Fruit fly (Drosophila melanogaster) whole organism, embryonic: ENCODE measurements around the gene frtz.

ENCODE experiments used
- Atf3 ChIP-seq: fragments of 200-800 bp; sonication (Bioruptor generic); optimal IDR thresholded peaks from 3 replicates; lab custom pipeline; 2016; ENCODE audit warnings: missing biosample characterization, missing genetic modification characterization
- B-H2 ChIP-seq: fragments of 200-800 bp; sonication (Bioruptor generic); optimal IDR thresholded peaks from 2 replicates; lab custom pipeline; 2018; ENCODE audit warnings: missing biosample characterization, mild to moderate bottlenecking, missing genetic modification characterization
- Blimp-1 ChIP-seq: fragments of 200-800 bp; sonication (Bioruptor generic); optimal IDR thresholded peaks from 3 replicates; lab custom pipeline; 2018; ENCODE audit warnings: missing biosample characterization, missing genetic modification characterization, mild to moderate bottlenecking, moderate library complexity, missing genetic modification reagents
- C15 ChIP-seq: fragments of 200-800 bp; sonication (Bioruptor generic); IDR thresholded peaks from 3 replicates; pipeline ENCODE4 v1.3.6; 2022; ENCODE audit warnings: missing biosample characterization, missing genetic modification characterization
- CG11093 ChIP-seq: fragments of 200-800 bp; sonication (Bioruptor generic); IDR thresholded peaks from 3 replicates; pipeline ENCODE4 v1.3.6; 2022; ENCODE audit warnings: missing biosample characterization, missing genetic modification characterization
- CG11696 ChIP-seq: fragments of 200-800 bp; sonication (Bioruptor generic); IDR thresholded peaks from 2 replicates; pipeline ENCODE4 v1.3.6; 2022; ENCODE audit warnings: missing biosample characterization, missing genetic modification characterization
- CG12659 ChIP-seq: fragments of 200-800 bp; sonication (Bioruptor generic); optimal IDR thresholded peaks from 3 replicates; lab custom pipeline; 2017; ENCODE audit warnings: mild to moderate bottlenecking, missing biosample characterization, missing genetic modification reagents, missing genetic modification characterization
- CG13287 ChIP-seq: fragments of 200-800 bp; sonication (Bioruptor generic); IDR thresholded peaks from 2 replicates; pipeline ENCODE4 v1.3.6; 2022; ENCODE audit warnings: missing biosample characterization, missing genetic modification characterization; ENCODE audit not compliant: partially characterized antibody
- CG15269 ChIP-seq: fragments of 200-800 bp; sonication (Bioruptor generic); optimal IDR thresholded peaks from 2 replicates; lab custom pipeline; 2018; ENCODE audit warnings: missing biosample characterization, mild to moderate bottlenecking, missing genetic modification characterization, moderate library complexity
- CG17829 ChIP-seq: fragments of 200-800 bp; optimal IDR thresholded peaks from 2 replicates; lab custom pipeline; 2019; ENCODE audit warnings: missing biosample characterization, mild to moderate bottlenecking, missing genetic modification characterization, moderate library complexity
- CG18011 ChIP-seq: fragments of 200-800 bp; sonication (Bioruptor generic); optimal IDR thresholded peaks from 2 replicates; lab custom pipeline; 2017; ENCODE audit warnings: missing biosample characterization, missing genetic modification characterization, mild to moderate bottlenecking, moderate library complexity, missing genotype
- CG18476 ChIP-seq: fragments of 200-800 bp; sonication (Bioruptor generic); optimal IDR thresholded peaks from 2 replicates; lab custom pipeline; 2016; ENCODE audit warnings: missing biosample characterization, mild to moderate bottlenecking, missing genetic modification characterization
- CG30431 ChIP-seq: fragments of 200-800 bp; sonication (Bioruptor generic); optimal IDR thresholded peaks from 2 replicates; lab custom pipeline; 2017; ENCODE audit warnings: missing biosample characterization, missing genetic modification characterization
- CG7928 ChIP-seq: fragments of 200-800 bp; sonication (Bioruptor generic); optimal IDR thresholded peaks from 2 replicates; lab custom pipeline; 2017; ENCODE audit warnings: missing biosample characterization, mild to moderate bottlenecking, missing genetic modification characterization
- CG8089 ChIP-seq: fragments of 200-800 bp; sonication (Bioruptor generic); optimal IDR thresholded peaks from 3 replicates; lab custom pipeline; 2016; ENCODE audit warnings: missing biosample characterization, missing genetic modification characterization
- CTCF ChIP-seq: fragments of 200-800 bp; sonication (Bioruptor generic); optimal IDR thresholded peaks from 2 replicates; lab custom pipeline; 2017; ENCODE audit warnings: missing biosample characterization, mild to moderate bottlenecking, missing genetic modification characterization, moderate library complexity
- Hey ChIP-seq: fragments of 200-800 bp; sonication (Bioruptor generic); optimal IDR thresholded peaks from 3 replicates; lab custom pipeline; 2018; ENCODE audit warnings: missing biosample characterization, mild to moderate bottlenecking, missing genetic modification characterization
- Kr ChIP-seq: fragments of 200-800 bp; sonication (Bioruptor generic); optimal IDR thresholded peaks from 2 replicates; lab custom pipeline; 2017; ENCODE audit warnings: missing biosample characterization, mild to moderate bottlenecking, missing genetic modification characterization
- Max ChIP-seq: fragments of 200-800 bp; sonication (Bioruptor generic); optimal IDR thresholded peaks from 2 replicates; lab custom pipeline; 2016; ENCODE audit warnings: missing biosample characterization, mild to moderate bottlenecking, missing genetic modification characterization
- Ravus ChIP-seq: fragments of 200-800 bp; sonication (Bioruptor generic); IDR thresholded peaks from 2 replicates; pipeline ENCODE4 v1.3.6; 2022; ENCODE audit warnings: missing biosample characterization, missing genetic modification characterization
- Sox102F ChIP-seq: fragments of 200-800 bp; sonication (Bioruptor generic); optimal IDR thresholded peaks from 2 replicates; lab custom pipeline; 2018; ENCODE audit warnings: missing biosample characterization, mild to moderate bottlenecking, missing genetic modification characterization, moderate library complexity
- Sry-δ ChIP-seq: fragments of 200-800 bp; sonication (Bioruptor generic); optimal IDR thresholded peaks from 2 replicates; lab custom pipeline; 2016; ENCODE audit warnings: missing biosample characterization, missing genetic modification characterization
- ab ChIP-seq: fragments of 200-800 bp; sonication (Bioruptor generic); optimal IDR thresholded peaks from 2 replicates; lab custom pipeline; 2016; ENCODE audit warnings: missing biosample characterization, missing genetic modification characterization
- abd-A ChIP-seq: fragments of 200-800 bp; sonication (Bioruptor generic); optimal IDR thresholded peaks from 3 replicates; lab custom pipeline; 2019; ENCODE audit warnings: missing biosample characterization, mild to moderate bottlenecking, missing genetic modification characterization, moderate library complexity
- al ChIP-seq: fragments of 200-800 bp; sonication (Bioruptor generic); IDR thresholded peaks from 2 replicates; pipeline ENCODE4 v1.3.6; 2022; ENCODE audit warnings: missing biosample characterization, missing genetic modification characterization
- ash1 ChIP-seq: fragments of 200-800 bp; sonication (Bioruptor generic); optimal IDR thresholded peaks from 2 replicates; lab custom pipeline; 2018; ENCODE audit warnings: missing biosample characterization, mild to moderate bottlenecking, missing genetic modification characterization
- br ChIP-seq: fragments of >200 bp; optimal IDR thresholded peaks from 2 replicates; lab custom pipeline; 2017
- dmrt99B ChIP-seq: fragments of 200-800 bp; sonication (Bioruptor generic); optimal IDR thresholded peaks from 2 replicates; lab custom pipeline; 2018; ENCODE audit warnings: missing biosample characterization, mild to moderate bottlenecking, missing genetic modification characterization, moderate library complexity
- eyg ChIP-seq: fragments of 200-800 bp; sonication (Bioruptor generic); optimal IDR thresholded peaks from 3 replicates; lab custom pipeline; 2016; ENCODE audit warnings: missing biosample characterization, missing genetic modification characterization
- fru ChIP-seq: fragments of >200 bp; optimal IDR thresholded peaks from 2 replicates; lab custom pipeline; 2017
- grn ChIP-seq: fragments of 200-800 bp; sonication (Bioruptor generic); optimal IDR thresholded peaks from 3 replicates; lab custom pipeline; 2017; ENCODE audit warnings: missing biosample characterization, missing genetic modification characterization
- gro ChIP-seq: fragments of 200-800 bp; sonication (Bioruptor generic); optimal IDR thresholded peaks from 2 replicates; lab custom pipeline; 2016; ENCODE audit warnings: missing biosample characterization, missing genetic modification characterization
- kah ChIP-seq: fragments of 200-800 bp; sonication (Bioruptor generic); optimal IDR thresholded peaks from 2 replicates; lab custom pipeline; 2018; ENCODE audit warnings: missing biosample characterization, mild to moderate bottlenecking, missing genetic modification characterization
- klu ChIP-seq: fragments of 200-800 bp; sonication (Bioruptor generic); IDR thresholded peaks from 2 replicates; pipeline ENCODE4 v1.3.6; 2022; ENCODE audit warnings: missing biosample characterization, missing genetic modification characterization
- lola ChIP-seq, 3 experiments: fragments of >200 bp in 2 of 3; fragments of 200-800 bp in 1 of 3; sonication (Bioruptor generic) in 1 of 3; optimal IDR thresholded peaks; 2 replicates each; lab custom pipeline; 2017 to 2019; ENCODE audit warnings: missing biosample characterization in 3 of 3, missing genetic modification characterization in 3 of 3, mild to moderate bottlenecking in 1 of 3, moderate library complexity in 1 of 3
- nmo ChIP-seq: fragments of 200-800 bp; sonication (Bioruptor generic); optimal IDR thresholded peaks from 2 replicates; lab custom pipeline; 2018; ENCODE audit warnings: missing biosample characterization, mild to moderate bottlenecking, missing genetic modification characterization, moderate library complexity
- oc ChIP-seq: fragments of 200-800 bp; sonication (Bioruptor generic); optimal IDR thresholded peaks from 2 replicates; lab custom pipeline; 2018; ENCODE audit warnings: missing biosample characterization, mild to moderate bottlenecking, missing genetic modification characterization, moderate library complexity
- otp ChIP-seq: fragments of 200-800 bp; sonication (Bioruptor generic); IDR thresholded peaks from 3 replicates; pipeline ENCODE4, ENCODE4 v1.3.6; 2022; ENCODE audit warnings: missing biosample characterization, missing genetic modification characterization
- pzg ChIP-seq: fragments of 200-800 bp; sonication (Bioruptor generic); optimal IDR thresholded peaks from 3 replicates; lab custom pipeline; 2018; ENCODE audit warnings: missing biosample characterization, mild to moderate bottlenecking, missing genetic modification characterization, moderate library complexity
- row ChIP-seq: fragments of 200-800 bp; sonication (Bioruptor generic); IDR thresholded peaks from 3 replicates; pipeline ENCODE4 v1.3.6; 2022; ENCODE audit warnings: missing biosample characterization, missing genetic modification characterization
- scrt ChIP-seq: fragments of 200-800 bp; sonication (Bioruptor generic); optimal IDR thresholded peaks from 2 replicates; lab custom pipeline; 2018; ENCODE audit warnings: missing biosample characterization, mild to moderate bottlenecking, missing genetic modification characterization, moderate library complexity
- seq ChIP-seq: fragments of 200-800 bp; sonication (Bioruptor generic); IDR thresholded peaks from 2 replicates; pipeline ENCODE4 v1.3.6; 2022; ENCODE audit warnings: missing biosample characterization, missing genetic modification characterization
- sna ChIP-seq: fragments of 200-800 bp; sonication (Bioruptor generic); IDR thresholded peaks from 2 replicates; pipeline ENCODE4 v1.3.6; 2022; ENCODE audit warnings: missing biosample characterization, missing genetic modification characterization; ENCODE audit not compliant: partially characterized antibody
- sqz ChIP-seq: fragments of 200-800 bp; sonication (Bioruptor generic); optimal IDR thresholded peaks from 3 replicates; lab custom pipeline; 2018; ENCODE audit warnings: missing biosample characterization, mild to moderate bottlenecking, missing genetic modification characterization
- tna ChIP-seq: fragments of 200-800 bp; sonication (Bioruptor generic); IDR thresholded peaks from 2 replicates; pipeline ENCODE4 v1.3.6; 2022; ENCODE audit warnings: missing biosample characterization, missing genetic modification characterization; ENCODE audit not compliant: partially characterized antibody
- toy ChIP-seq: fragments of 200-800 bp; sonication (Bioruptor generic); IDR thresholded peaks from 2 replicates; pipeline ENCODE4 v1.3.6; 2022; ENCODE audit warnings: missing biosample characterization, missing genetic modification characterization

Gene frtz

dm6 chr2L:1751953-1752352 is 36.3 kb upstream of the frtz start, which contains the start of the genes CG17712 and CG17648 (continued):
- no peak for TF ChIP-seq CG18011 (GFP tag; lab: Kevin White, UChicago)
- TF ChIP-seq al, result 0 out of 2 replicates have a peak, but pooled peaks have one; percentile 19
- TF ChIP-seq ab, result no peak
- no peak for TF ChIP-seq CG30431 (GFP tag; lab: Kevin White, UChicago)
- no peak for TF ChIP-seq fru
- no peak for TF ChIP-seq CG12659 (GFP tag; lab: Kevin White, UChicago)
- no peak for TF ChIP-seq kah (GFP tag; lab: Kevin White, UChicago)
- TF ChIP-seq dmrt99B (tag; lab: Kevin White, UChicago), result no peak
- TF ChIP-seq abd-A (tag; lab: Kevin White, UChicago), result no peak
- no peak for TF ChIP-seq Sox102F (GFP tag; lab: Kevin White, UChicago)
- TF ChIP-seq sqz (GFP tag; lab: Kevin White, UChicago), result no peak
- TF ChIP-seq B-H2 (GFP tag; lab: Kevin White, UChicago), result no peak
- no peak for TF ChIP-seq br (lab: Kevin White, UChicago)
- TF ChIP-seq grn, result no peak
- no peak for TF ChIP-seq oc (tag; lab: Kevin White, UChicago)
- TF ChIP-seq CG17829 (tag; lab: Kevin White, UChicago), result peak; percentile 9
- no peak for TF ChIP-seq CTCF (GFP tag; lab: Kevin White, UChicago)
- TF ChIP-seq lola (GFP tag; optimal IDR thresholded peaks at IDR 0.05; lab: Kevin White, UChicago), result no peak
- no peak for TF ChIP-seq seq (GFP tag; lab: Robert Waterston, UW)
- TF ChIP-seq Ravus (GFP tag; lab: Robert Waterston, UW), result no peak
- peak; percentile 80 for TF ChIP-seq sna (GFP tag; lab: Robert Waterston, UW)
- TF ChIP-seq eyg (GFP tag; lab: Kevin White, UChicago), result no peak
- no peak for TF ChIP-seq CG15269 (tag; lab: Kevin White, UChicago)
- TF ChIP-seq CG7928 (GFP tag; lab: Kevin White, UChicago), result peak; percentile 83
- TF ChIP-seq otp (GFP tag; lab: Robert Waterston, UW), result no peak
- TF ChIP-seq scrt (GFP tag; lab: Kevin White, UChicago), result no peak
- no peak for TF ChIP-seq Atf3
- TF ChIP-seq CG11696, result no peak
- no peak for TF ChIP-seq C15 (GFP tag; lab: Robert Waterston, UW)
- no peak for TF ChIP-seq klu
- TF ChIP-seq tna (GFP tag; lab: Robert Waterston, UW), result peak; percentile 67
- no peak for TF ChIP-seq CG8089 (GFP tag; lab: Kevin White, UChicago)
- TF ChIP-seq CG13287 (GFP tag; lab: Robert Waterston, UW), result peak; percentile 90
- TF ChIP-seq nmo (GFP tag; lab: Kevin White, UChicago), result peak; percentile 20
- no peak for TF ChIP-seq Hey (tag; lab: Kevin White, UChicago)
- TF ChIP-seq Kr (GFP tag; lab: Kevin White, UChicago), result no peak
- TF ChIP-seq ash1 (GFP tag; lab: Kevin White, UChicago), result no peak
- peak; percentile 52 for TF ChIP-seq pzg
- no peak for TF ChIP-seq toy (GFP tag; lab: Robert Waterston, UW)
- no peak for TF ChIP-seq Max
- no peak for TF ChIP-seq Blimp-1 (GFP tag; lab: Kevin White, UChicago)
- TF ChIP-seq CG18476, result no peak
- no peak for TF ChIP-seq CG11093 (GFP tag; lab: Robert Waterston, UW)
- TF ChIP-seq row (GFP tag; lab: Robert Waterston, UW), result peak; percentile 73
- no peak for TF ChIP-seq gro (GFP tag; lab: Kevin White, UChicago)
- peak; percentile 62 for TF ChIP-seq Sry-δ (GFP tag; lab: Kevin White, UChicago)
